Worm (Caenorhabditis elegans) whole organism, L2 larva: ENCODE results near the gene T24E12.12.

ENCODE experiments used
- F13H6.1 ChIP-seq: sonication (generic microtip); optimal IDR thresholded peaks from 2 replicates; lab custom pipeline; 2016; ENCODE audit warnings: missing genetic modification characterization, missing compliant biosample characterization
- R02D3.7 ChIP-seq: fragments of 150-350 bp; optimal IDR thresholded peaks from 2 replicates; lab custom pipeline; 2014; ENCODE audit warnings: missing biosample characterization, missing genetic modification characterization
- ama-1 ChIP-seq: fragments of 150-350 bp; optimal IDR thresholded peaks from 2 replicates; lab custom pipeline; 2018; ENCODE audit warnings: inconsistent platforms
- elt-1 ChIP-seq: fragments of 150-350 bp; optimal IDR thresholded peaks from 2 replicates; lab custom pipeline; 2014; ENCODE audit warnings: missing biosample characterization, missing genetic modification characterization
- gmeb-1 ChIP-seq: fragments of 150-350 bp; optimal IDR thresholded peaks from 2 replicates; lab custom pipeline; 2014; ENCODE audit warnings: missing biosample characterization, missing genetic modification characterization
- lin-39 ChIP-seq: fragments of 150-350 bp; optimal IDR thresholded peaks from 2 replicates; lab custom pipeline; 2014; ENCODE audit warnings: missing biosample characterization, missing genetic modification reagents, missing genetic modification characterization
- mbf-1 ChIP-seq: sonication (generic microtip); optimal IDR thresholded peaks from 2 replicates; lab custom pipeline; 2017; ENCODE audit warnings: missing biosample characterization, missing genetic modification characterization
- nhr-237 ChIP-seq: fragments of 150-350 bp; optimal IDR thresholded peaks from 2 replicates; lab custom pipeline; 2014; ENCODE audit warnings: missing biosample characterization, missing genetic modification characterization
- skn-1 ChIP-seq: sonication (generic microtip); optimal IDR thresholded peaks from 2 replicates; lab custom pipeline; 2017; ENCODE audit warnings: missing biosample characterization, missing genetic modification characterization
- snpc-4 ChIP-seq: fragments of 150-350 bp; optimal IDR thresholded peaks from 2 replicates; lab custom pipeline; 2014; ENCODE audit warnings: missing biosample characterization, missing genetic modification characterization
- ztf-11 ChIP-seq: sonication (generic microtip); optimal IDR thresholded peaks from 2 replicates; lab custom pipeline; 2017; ENCODE audit warnings: missing biosample characterization, missing genetic modification characterization

DNA sequence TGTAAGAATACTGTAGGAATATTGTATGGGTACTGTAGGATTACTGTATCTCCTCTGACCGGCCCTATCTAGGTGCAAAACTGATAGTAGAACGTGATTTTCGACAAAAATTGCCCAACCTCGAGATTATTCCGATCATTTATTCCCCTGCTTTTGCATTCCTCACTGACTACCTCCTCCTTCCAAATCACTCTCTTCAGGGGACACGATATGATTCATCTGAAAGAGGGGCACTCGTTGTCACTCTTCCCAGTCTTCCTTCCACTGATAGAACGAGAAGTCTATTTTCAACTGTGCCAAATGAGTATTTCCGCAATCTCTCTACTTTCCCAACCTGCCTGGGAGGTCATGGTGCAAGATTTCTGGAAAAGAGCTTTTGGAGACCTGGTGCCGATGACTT lies 19.4 kb upstream of the T24E12.12 start, which contains the start of gene F12E12.2:
- TF ChIP-seq mbf-1 (tag; lab: Kevin White, UChicago): no peak
- no peak for TF ChIP-seq F13H6.1 (tag; lab: Kevin White, UChicago)
- TF ChIP-seq skn-1 (tag; lab: Kevin White, UChicago): no peak
- no peak for TF ChIP-seq nhr-237 (tag; lab: Kevin White, UChicago)
- TF ChIP-seq ama-1: no peak
- no peak for TF ChIP-seq elt-1 (tag; lab: Kevin White, UChicago)
- no peak for TF ChIP-seq lin-39
- no peak for TF ChIP-seq R02D3.7 (tag; lab: Kevin White, UChicago)
- no peak for TF ChIP-seq snpc-4 (tag; lab: Kevin White, UChicago)
- TF ChIP-seq ztf-11 (tag; lab: Kevin White, UChicago): no peak
- TF ChIP-seq gmeb-1 (tag; lab: Kevin White, UChicago): no peak
